Fruit fly (Drosophila melanogaster) whole organism, prepupa: ENCODE results near the gene chas.

Experiments
- CG10669 ChIP-seq: fragments of 200-800 bp; sonication (Bioruptor generic); optimal IDR thresholded peaks from 3 replicates; lab custom pipeline; 2018; ENCODE audit warnings: missing biosample characterization, mild to moderate bottlenecking, missing genetic modification characterization, moderate library complexity
- CG3032 ChIP-seq: fragments of 200-800 bp; optimal IDR thresholded peaks from 2 replicates; lab custom pipeline; 2019; ENCODE audit warnings: missing biosample characterization, mild to moderate bottlenecking, missing genetic modification characterization, moderate library complexity
- CG6163 ChIP-seq: fragments of 200-800 bp; sonication (Bioruptor generic); IDR thresholded peaks from 3 replicates; pipeline ENCODE4 v1.3.6; 2022; ENCODE audit warnings: missing biosample characterization, missing genetic modification characterization
- CG6276 ChIP-seq: fragments of 200-800 bp; sonication (Bioruptor generic); optimal IDR thresholded peaks from 2 replicates; lab custom pipeline; 2017; ENCODE audit warnings: missing biosample characterization, mild to moderate bottlenecking, missing genetic modification characterization
- CG6808 ChIP-seq: fragments of 200-800 bp; sonication (Bioruptor generic); optimal IDR thresholded peaks from 3 replicates; lab custom pipeline; 2017; ENCODE audit warnings: missing biosample characterization, missing genetic modification characterization, mild to moderate bottlenecking, moderate library complexity, missing genetic modification reagents
- CG8119 ChIP-seq: fragments of 200-800 bp; sonication (Bioruptor generic); IDR thresholded peaks from 3 replicates; pipeline ENCODE4 v1.3.6; 2022; ENCODE audit warnings: missing biosample characterization, missing genetic modification characterization
- Eip93F ChIP-seq: fragments of 200-800 bp; sonication (Bioruptor generic); optimal IDR thresholded peaks from 2 replicates; lab custom pipeline; 2016; ENCODE audit warnings: missing biosample characterization, mild to moderate bottlenecking, missing genetic modification characterization
- Sox15 ChIP-seq: fragments of 200-800 bp; sonication (Bioruptor generic); optimal IDR thresholded peaks from 3 replicates; lab custom pipeline; 2016; ENCODE audit warnings: missing biosample characterization, missing genetic modification characterization
- fd59A ChIP-seq: fragments of 200-800 bp; sonication (Bioruptor generic); optimal IDR thresholded peaks from 2 replicates; lab custom pipeline; 2017; ENCODE audit warnings: missing biosample characterization, mild to moderate bottlenecking, missing genetic modification characterization, missing genetic modification reagents
- fkh ChIP-seq: fragments of 200-800 bp; sonication (Bioruptor generic); optimal IDR thresholded peaks from 3 replicates; lab custom pipeline; 2017; ENCODE audit warnings: missing biosample characterization, mild to moderate bottlenecking, missing genetic modification characterization, moderate library complexity

dm6 chrX:17725937-17726489, 27.5 kb upstream of the chas start:
- TF ChIP-seq CG6276 (GFP tag; lab: Kevin White, UChicago) (no peak), Eip93F (GFP tag; lab: Kevin White, UChicago) (no peak), CG8119 (GFP tag; lab: Robert Waterston, UW) (no peak), Sox15 (GFP tag; lab: Kevin White, UChicago) (no peak), CG6163 (GFP tag; lab: Robert Waterston, UW) (peak; percentile 75), CG10669 (GFP tag; lab: Kevin White, UChicago) (peak; percentile 58), fkh (GFP tag; lab: Kevin White, UChicago) (peak; percentile 45), CG6808 (GFP tag; lab: Kevin White, UChicago) (peak; percentile 75), fd59A (GFP tag; lab: Kevin White, UChicago) (no peak), CG3032 (tag; lab: Kevin White, UChicago) (peak; percentile 38)
